Worm (Caenorhabditis elegans) whole organism, young adult: ENCODE results near the gene C53D6.8.
A peak's percentile ranks its signal among the peaks of the same experiment; 100 is the strongest.

Experiments used
- B0336.3 ChIP-seq: fragments of 200-800 bp; sonication (Bioruptor generic); IDR thresholded peaks from 2 replicates; pipeline ENCODE4 v1.3.6; 2022; ENCODE audit warnings: missing genetic modification characterization, missing compliant biosample characterization
- ama-1 ChIP-seq, 3 experiments: fragments of 150-350 bp in 1 of 3; sonication (generic microtip) in 2 of 3; optimal IDR thresholded peaks; 2 replicates each; lab custom pipeline; 2014 to 2018; ENCODE audit warnings: missing biosample characterization in 2 of 3, missing genetic modification characterization in 2 of 3, missing genetic modification reagents in 2 of 3
- chd-7 ChIP-seq: sonication (generic microtip); optimal IDR thresholded peaks from 2 replicates; lab custom pipeline; 2016; ENCODE audit warnings: mild to moderate bottlenecking, missing genetic modification characterization, moderate library complexity, missing compliant biosample characterization
- dpl-1 ChIP-seq: fragments of 150-350 bp; optimal IDR thresholded peaks from 2 replicates; lab custom pipeline; 2014; ENCODE audit warnings: missing biosample characterization, missing genetic modification reagents, missing genetic modification characterization
- hlh-12 ChIP-seq: sonication (generic microtip); optimal IDR thresholded peaks from 2 replicates; lab custom pipeline; 2016; ENCODE audit warnings: missing genetic modification characterization, missing compliant biosample characterization
- hmg-1.2 ChIP-seq: fragments of 200-800 bp; sonication (Bioruptor generic); IDR thresholded peaks from 2 replicates; pipeline ENCODE4 v1.3.6; 2022; ENCODE audit warnings: missing genetic modification reagents, missing genetic modification characterization, missing compliant biosample characterization
- lir-1 ChIP-seq: fragments of 200-800 bp; sonication (Bioruptor generic); conservative IDR thresholded peaks from 2 replicates; pipeline ENCODE4 v1.3.6; 2022; ENCODE audit warnings: missing genetic modification reagents, missing genetic modification characterization, missing compliant biosample characterization
- lsy-27 ChIP-seq: sonication (generic microtip); optimal IDR thresholded peaks from 2 replicates; lab custom pipeline; 2017; ENCODE audit warnings: missing genetic modification characterization, mild to moderate bottlenecking, missing compliant biosample characterization, antibody characterized with exemption, missing genotype, borderline replicate concordance; ENCODE audit not compliant: insufficient read depth
- pha-4 ChIP-seq: fragments of 150-350 bp; sonication (generic microtip); optimal IDR thresholded peaks from 2 replicates; lab custom pipeline; 2014; ENCODE audit warnings: missing biosample characterization, missing genetic modification reagents, missing genetic modification characterization

DNA sequence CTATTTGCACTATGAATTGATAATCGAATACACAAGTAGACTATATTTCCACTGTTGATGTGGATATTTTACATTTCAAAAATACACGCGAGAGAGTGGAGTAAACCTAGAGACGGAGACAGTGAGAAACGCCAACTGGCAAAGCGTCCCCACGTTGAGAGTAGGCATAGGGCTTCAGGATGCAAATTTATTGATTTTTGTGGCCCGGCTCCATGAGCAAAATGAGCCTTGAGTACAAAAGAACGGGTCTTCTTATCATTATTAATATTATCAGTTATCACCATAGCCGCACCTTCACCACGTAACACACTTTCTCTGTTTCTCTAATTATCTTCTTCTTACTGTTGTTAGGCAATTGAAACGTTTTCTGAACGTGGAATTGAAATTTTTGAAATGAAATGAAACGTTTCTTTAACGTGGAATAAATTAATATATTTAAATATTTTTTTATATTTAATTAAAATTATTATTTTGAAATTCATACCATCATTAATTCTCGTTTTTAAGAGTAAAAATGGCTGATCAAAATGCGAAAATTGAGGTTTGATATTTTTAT is 15.7 kb downstream of the C53D6.8 start, which contains the start of gene bre-1:
- TF ChIP-seq B0336.3 (no peak), ama-1 (optimal IDR thresholded peaks at IDR 0.05; lab: Kevin White, UChicago) (no peak), ama-1 (GFP tag; optimal IDR thresholded peaks at IDR 0.05; lab: Kevin White, UChicago) (no peak), hlh-12 (tag; lab: Kevin White, UChicago) (no peak), dpl-1 (no peak), lsy-27 (tag; lab: Kevin White, UChicago) (no peak), chd-7 (tag; lab: Kevin White, UChicago) (no peak), hmg-1.2 (GFP tag; lab: Robert Waterston, UW) (peak; percentile 82), lir-1 (no peak), pha-4 (no peak)
